Worm (Caenorhabditis elegans) whole organism, late embryonic: ENCODE results near the gene T24C12.1.

Experiments used
- ama-1 ChIP-seq: fragments of 150-350 bp; optimal IDR thresholded peaks from 2 replicates; lab custom pipeline; 2014
- pha-4 ChIP-seq: fragments of 150-350 bp; optimal IDR thresholded peaks from 2 replicates; lab custom pipeline; 2018; ENCODE audit warnings: missing biosample characterization, missing genetic modification reagents, missing genetic modification characterization
- sox-4 ChIP-seq: sonication (generic microtip); optimal IDR thresholded peaks from 2 replicates; lab custom pipeline; 2017; ENCODE audit warnings: mild to moderate bottlenecking, missing genetic modification characterization, inconsistent platforms, missing compliant biosample characterization

DNA sequence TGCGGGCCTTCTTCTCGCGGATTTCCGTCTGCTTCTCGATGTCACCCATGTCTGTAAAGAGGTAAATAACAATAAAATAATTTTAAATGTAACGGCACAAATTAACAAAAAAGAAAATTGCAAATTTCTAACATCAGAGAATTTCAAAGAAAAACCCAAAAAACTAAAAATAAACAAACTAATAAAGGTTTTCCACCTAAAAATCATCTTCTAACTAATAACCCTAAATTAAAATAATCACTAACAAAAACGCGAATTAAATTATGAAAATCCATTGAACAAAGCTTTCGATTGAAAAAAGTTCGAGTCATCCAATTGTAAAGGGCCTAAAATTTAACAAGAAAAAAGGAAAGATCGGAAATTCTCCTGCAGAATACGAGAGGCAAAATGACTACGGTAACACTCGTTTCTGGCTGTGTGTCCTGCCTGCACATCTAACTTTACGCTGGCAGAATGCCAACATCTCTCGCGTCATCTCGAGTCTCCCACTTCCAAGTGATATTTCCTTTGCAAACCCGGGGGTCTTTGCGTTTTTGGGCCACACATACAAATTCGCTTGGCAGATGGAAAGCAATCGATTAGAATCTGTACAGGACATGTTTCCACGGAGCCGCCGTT, 43.4 kb downstream of the T24C12.1 start, which contains the start of gene rpl-11.2:
- no peak for TF ChIP-seq pha-4 (tag; lab: Kevin White, UChicago)
- no peak for TF ChIP-seq ama-1 (lab: Kevin White, UChicago)
- TF ChIP-seq sox-4 (tag; lab: Kevin White, UChicago): peak; percentile 21
